ENCODE assay signal across 3 worm cellular contexts in genomic region chrII:10166365-10166764, ce11.
TF ChIP-seq lines count a peak whose summit lies in the region.

No protein-coding gene starts in this region.

TF ChIP-seq in whole organism, L1 larva, 84 proteins besides CTCF, POLR2A, EP300 and RAD21:
- TF ChIP-seq aly-2 (tag; optimal IDR thresholded peaks at IDR 0.05; lab: Kevin White, UChicago): no peak
- TF ChIP-seq dsc-1 (tag; optimal IDR thresholded peaks at IDR 0.05; lab: Kevin White, UChicago): peak; percentile 37
- no peak for TF ChIP-seq nhr-237 (tag; optimal IDR thresholded peaks at IDR 0.05; lab: Kevin White, UChicago)
- no peak for TF ChIP-seq pqm-1 (tag; optimal IDR thresholded peaks at IDR 0.05; lab: Kevin White, UChicago)
- no peak for TF ChIP-seq nhr-71 (tag; optimal IDR thresholded peaks at IDR 0.05; lab: Kevin White, UChicago)
- TF ChIP-seq lin-14 (GFP tag; optimal IDR thresholded peaks at IDR 0.05; lab: Kevin White, UChicago): no peak
- no peak for TF ChIP-seq vab-15 (tag; optimal IDR thresholded peaks at IDR 0.05; lab: Kevin White, UChicago)
- TF ChIP-seq nhr-85 (tag; lab: Kevin White, UChicago): no peak
- no peak for TF ChIP-seq nhr-28 (tag; optimal IDR thresholded peaks at IDR 0.05; lab: Kevin White, UChicago)
- no peak for TF ChIP-seq ztf-11 (tag; optimal IDR thresholded peaks at IDR 0.05; lab: Kevin White, UChicago)
- no peak for TF ChIP-seq sox-4 (tag; optimal IDR thresholded peaks at IDR 0.05; lab: Kevin White, UChicago)
- TF ChIP-seq xbp-1 (tag; optimal IDR thresholded peaks at IDR 0.05; lab: Kevin White, UChicago): no peak
- TF ChIP-seq fos-1 (tag; optimal IDR thresholded peaks at IDR 0.05; lab: Kevin White, UChicago): no peak
- TF ChIP-seq mdl-1 (tag; optimal IDR thresholded peaks at IDR 0.05; lab: Kevin White, UChicago): no peak
- no peak for TF ChIP-seq ceh-63 (GFP tag; optimal IDR thresholded peaks at IDR 0.05; lab: Kevin White, UChicago)
- TF ChIP-seq C16A3.4 (tag; optimal IDR thresholded peaks at IDR 0.05; lab: Kevin White, UChicago): no peak
- peak; percentile 57 for TF ChIP-seq fkh-8 (tag; optimal IDR thresholded peaks at IDR 0.05; lab: Kevin White, UChicago)
TF ChIP-seq in whole organism, L1 larva: peak in this region for 2.

TF ChIP-seq in whole organism, L2 larva, 48 proteins besides CTCF, POLR2A, EP300 and RAD21:
- TF ChIP-seq ztf-11 (tag; optimal IDR thresholded peaks at IDR 0.05; lab: Kevin White, UChicago) (no peak), nhr-25 (tag; optimal IDR thresholded peaks at IDR 0.05; lab: Kevin White, UChicago) (no peak), lin-11 (tag; optimal IDR thresholded peaks at IDR 0.05; lab: Kevin White, UChicago) (peak; percentile 0), nhr-12 (tag; optimal IDR thresholded peaks at IDR 0.05; lab: Kevin White, UChicago) (no peak)

TF ChIP-seq in whole organism, L3 larva, 47 proteins besides CTCF, POLR2A, EP300 and RAD21:
- TF ChIP-seq ztf-4 (tag; optimal IDR thresholded peaks at IDR 0.05; lab: Kevin White, UChicago): no peak
- no peak for TF ChIP-seq elt-2 (tag; optimal IDR thresholded peaks at IDR 0.05; lab: Kevin White, UChicago)
- TF ChIP-seq pqm-1 (tag; optimal IDR thresholded peaks at IDR 0.05; lab: Kevin White, UChicago): no peak
- TF ChIP-seq elt-3 (tag; optimal IDR thresholded peaks at IDR 0.05; lab: Kevin White, UChicago): no peak
- no peak for TF ChIP-seq nhr-12 (tag; optimal IDR thresholded peaks at IDR 0.05; lab: Kevin White, UChicago)
- no peak for TF ChIP-seq egl-27 (tag; optimal IDR thresholded peaks at IDR 0.05; lab: Kevin White, UChicago)
- no peak for TF ChIP-seq nhr-28 (tag; optimal IDR thresholded peaks at IDR 0.05; lab: Kevin White, UChicago)
- peak; percentile 62 for TF ChIP-seq nhr-11 (tag; optimal IDR thresholded peaks at IDR 0.05; lab: Kevin White, UChicago)
- no peak for TF ChIP-seq ceh-28 (tag; optimal IDR thresholded peaks at IDR 0.05; lab: Kevin White, UChicago)
